Worm (Caenorhabditis elegans): Measurements from ENCODE around the gene F47B7.2.

ce11 chrX:3783659-3784058 lies 11.1 kb downstream of the F47B7.2 start:
- TF ChIP-seq sea-2 (GFP tag; IDR thresholded peaks at IDR 0.05) (no peak), atf-7 (tag; optimal IDR thresholded peaks at IDR 0.05) (no peak), unc-62 (GFP tag; optimal IDR thresholded peaks at IDR 0.05) (no peak), ama-1 (optimal IDR thresholded peaks at IDR 0.05) (no peak), ama-1 (GFP tag; optimal IDR thresholded peaks at IDR 0.05) (no peak)
